Worm (Caenorhabditis elegans) whole organism, L4 larva: Measurements from ENCODE around the gene C24H10.4.

Experiments
- F10B5.3 ChIP-seq: sonication (generic microtip); optimal IDR thresholded peaks from 2 replicates; lab custom pipeline; 2016; ENCODE audit warnings: mild to moderate bottlenecking, missing genetic modification characterization, missing compliant biosample characterization
- R02D3.7 ChIP-seq: fragments of 150-350 bp; sonication (generic microtip); optimal IDR thresholded peaks from 3 replicates; lab custom pipeline; 2014; ENCODE audit warnings: missing biosample characterization, missing genetic modification characterization
- T26A8.4 ChIP-seq: fragments of 200-800 bp; sonication (Bioruptor generic); IDR thresholded peaks from 2 replicates; pipeline ENCODE4 v1.3.6; 2022; ENCODE audit warnings: missing genetic modification characterization, missing compliant biosample characterization
- Y105C5A.15 ChIP-seq: fragments of 200-800 bp; sonication (Bioruptor generic); IDR thresholded peaks from 2 replicates; pipeline ENCODE4 v1.3.6; 2022; ENCODE audit warnings: missing genetic modification characterization, missing compliant biosample characterization
- Y5F2A.4 ChIP-seq: fragments of 200-800 bp; sonication (Bioruptor generic); optimal IDR thresholded peaks from 2 replicates; lab custom pipeline; 2018; ENCODE audit warnings: mild to moderate bottlenecking, missing genetic modification characterization, missing compliant biosample characterization
- aha-1 ChIP-seq: fragments of 150-350 bp; peaks from one replicate; lab custom pipeline; 2014; ENCODE audit warnings: missing biosample characterization, missing genetic modification characterization
- aly-2 ChIP-seq: sonication (generic microtip); optimal IDR thresholded peaks from 2 replicates; lab custom pipeline; 2018; ENCODE audit warnings: missing biosample characterization, missing genetic modification characterization
- attf-4 ChIP-seq: sonication (generic microtip); optimal IDR thresholded peaks from 3 replicates; lab custom pipeline; 2017; ENCODE audit warnings: missing biosample characterization, missing genetic modification characterization
- ceh-20 ChIP-seq: fragments of 200-800 bp; sonication (Bioruptor generic); IDR thresholded peaks from 2 replicates; pipeline ENCODE4 v1.3.6; 2022; ENCODE audit warnings: missing genetic modification reagents, missing genetic modification characterization, missing compliant biosample characterization
- ceh-44 ChIP-seq: fragments of 200-800 bp; sonication (Bioruptor generic); IDR thresholded peaks from 2 replicates; pipeline ENCODE4 v1.3.6; 2022; ENCODE audit warnings: missing genetic modification reagents, missing genetic modification characterization, missing compliant biosample characterization
- ceh-82 ChIP-seq: sonication (generic microtip); optimal IDR thresholded peaks from 2 replicates; lab custom pipeline; 2017; ENCODE audit warnings: missing biosample characterization, missing genetic modification characterization
- ces-1 ChIP-seq: fragments of 150-350 bp; sonication (generic microtip); optimal IDR thresholded peaks from 4 replicates; lab custom pipeline; 2014; ENCODE audit warnings: missing biosample characterization, missing genetic modification reagents, missing genetic modification characterization
- ctbp-1 ChIP-seq: fragments of 200-800 bp; sonication (Bioruptor generic); IDR thresholded peaks from 2 replicates; pipeline ENCODE4 v1.3.6; 2022; ENCODE audit warnings: missing genetic modification reagents, missing genetic modification characterization, missing compliant biosample characterization
- daf-8 ChIP-seq: fragments of 200-800 bp; sonication (Bioruptor generic); IDR thresholded peaks from 2 replicates; pipeline ENCODE4 v1.3.6; 2022; ENCODE audit warnings: missing genetic modification characterization, missing compliant biosample characterization
- dmd-6 ChIP-seq: fragments of 200-800 bp; sonication (Bioruptor generic); IDR thresholded peaks from 2 replicates; pipeline ENCODE4 v1.3.6; 2022; ENCODE audit warnings: missing genetic modification reagents, missing genetic modification characterization, missing compliant biosample characterization
- dmd-8 ChIP-seq: fragments of 200-800 bp; sonication (Bioruptor generic); IDR thresholded peaks from 2 replicates; pipeline ENCODE4 v1.3.6; 2022; ENCODE audit warnings: missing genetic modification characterization, missing compliant biosample characterization
- dmd-9 ChIP-seq: fragments of 200-800 bp; sonication (Bioruptor generic); IDR thresholded peaks from 2 replicates; pipeline ENCODE4 v1.3.6; 2022; ENCODE audit warnings: missing genetic modification reagents, missing genetic modification characterization, missing compliant biosample characterization
- dpl-1 ChIP-seq: fragments of 150-350 bp; optimal IDR thresholded peaks from 2 replicates; lab custom pipeline; 2014; ENCODE audit warnings: missing biosample characterization, missing genetic modification reagents, missing genetic modification characterization
- duxl-1 ChIP-seq: sonication (generic microtip); optimal IDR thresholded peaks from 2 replicates; lab custom pipeline; 2016; ENCODE audit warnings: mild to moderate bottlenecking, missing genetic modification characterization, moderate library complexity, missing compliant biosample characterization; ENCODE audit not compliant: poor library complexity
- egl-27 ChIP-seq: sonication (generic microtip); optimal IDR thresholded peaks from 3 replicates; lab custom pipeline; 2017; ENCODE audit warnings: missing biosample characterization, missing genetic modification reagents, missing genetic modification characterization
- egl-43 ChIP-seq: fragments of 200-800 bp; sonication (Bioruptor generic); IDR thresholded peaks from 2 replicates; pipeline ENCODE4 v1.3.6; 2022; ENCODE audit warnings: missing genetic modification reagents, missing genetic modification characterization, missing compliant biosample characterization
- gei-8 ChIP-seq: fragments of 200-800 bp; sonication (Bioruptor generic); optimal IDR thresholded peaks from 2 replicates; lab custom pipeline; 2018; ENCODE audit warnings: mild to moderate bottlenecking, missing genetic modification characterization, missing compliant biosample characterization
- hlh-30 ChIP-seq: sonication (generic microtip); optimal IDR thresholded peaks from 2 replicates; lab custom pipeline; 2017; ENCODE audit warnings: antibody characterized with exemption, mild to moderate bottlenecking, missing genetic modification characterization, missing compliant biosample characterization; ENCODE audit not compliant: insufficient read depth
- hmg-1.1 ChIP-seq: fragments of 200-800 bp; sonication (Bioruptor generic); IDR thresholded peaks from 2 replicates; pipeline ENCODE4 v1.3.6; 2022; ENCODE audit warnings: missing genetic modification reagents, missing genetic modification characterization, missing compliant biosample characterization
- jun-1 ChIP-seq: fragments of 150-350 bp; optimal IDR thresholded peaks from 2 replicates; lab custom pipeline; 2014; ENCODE audit warnings: missing biosample characterization, missing genetic modification reagents, missing genetic modification characterization
- lin-13 ChIP-seq: fragments of 150-350 bp; optimal IDR thresholded peaks from 2 replicates; lab custom pipeline; 2014; ENCODE audit warnings: missing biosample characterization, missing genetic modification reagents, missing genetic modification characterization
- lin-29 ChIP-seq: fragments of 200-800 bp; sonication (Bioruptor generic); IDR thresholded peaks from 2 replicates; pipeline ENCODE4 v1.3.6; 2022; ENCODE audit warnings: missing genetic modification reagents, missing genetic modification characterization, missing compliant biosample characterization
- lsy-2 ChIP-seq, 2 experiments: fragments of 150-350 bp in 1 of 2; sonication (generic microtip) in 1 of 2; optimal IDR thresholded peaks; 2 replicates each; lab custom pipeline; 2014 to 2017; ENCODE audit warnings: missing biosample characterization in 2 of 2, missing genetic modification characterization in 2 of 2
- madf-9 ChIP-seq: fragments of 200-800 bp; sonication (Bioruptor generic); conservative IDR thresholded peaks from 2 replicates; pipeline ENCODE4 v1.3.6; 2022; ENCODE audit warnings: missing genetic modification reagents, missing genetic modification characterization, missing compliant biosample characterization
- mdl-1 ChIP-seq, 2 experiments: fragments of 150-350 bp in 1 of 2; sonication (generic microtip) in 1 of 2; optimal IDR thresholded peaks; 2 replicates each; lab custom pipeline; 2014 to 2017; ENCODE audit warnings: missing biosample characterization in 2 of 2, missing genetic modification characterization in 2 of 2
- mxl-3 ChIP-seq: fragments of 200-800 bp; sonication (Bioruptor generic); optimal IDR thresholded peaks from 2 replicates; lab custom pipeline; 2018; ENCODE audit warnings: mild to moderate bottlenecking, missing genetic modification characterization, missing compliant biosample characterization
- nhr-10 ChIP-seq: fragments of 150-350 bp; optimal IDR thresholded peaks from 2 replicates; lab custom pipeline; 2014; ENCODE audit warnings: missing biosample characterization, missing genetic modification characterization
- nhr-102 ChIP-seq: sonication (generic microtip); optimal IDR thresholded peaks from 2 replicates; lab custom pipeline; 2016; ENCODE audit warnings: mild to moderate bottlenecking, missing genetic modification characterization, moderate library complexity, missing compliant biosample characterization
- nhr-11 ChIP-seq: fragments of 150-350 bp; optimal IDR thresholded peaks from 2 replicates; lab custom pipeline; 2014; ENCODE audit warnings: missing biosample characterization, missing genetic modification characterization
- nhr-111 ChIP-seq: fragments of 200-800 bp; sonication (Bioruptor generic); optimal IDR thresholded peaks from 2 replicates; lab custom pipeline; 2018; ENCODE audit warnings: mild to moderate bottlenecking, missing genetic modification characterization, missing compliant biosample characterization
- nhr-41 ChIP-seq: fragments of 200-800 bp; sonication (Bioruptor generic); IDR thresholded peaks from 2 replicates; pipeline ENCODE4 v1.3.6; 2022; ENCODE audit warnings: missing genetic modification reagents, missing genetic modification characterization, missing compliant biosample characterization
- nhr-6 ChIP-seq: fragments of 150-350 bp; optimal IDR thresholded peaks from 2 replicates; lab custom pipeline; 2014; ENCODE audit warnings: missing biosample characterization, missing genetic modification characterization
- pha-4 ChIP-seq, 2 experiments: fragments of 150-350 bp in 1 of 2; fragments of 200-800 bp in 1 of 2; sonication (Bioruptor generic) in 1 of 2; IDR thresholded peaks in 1 of 2; optimal IDR thresholded peaks in 1 of 2; 2 replicates each; pipeline versions ENCODE4 v1.3.6 to Lab custom; 2014 to 2022; ENCODE audit warnings: missing genetic modification characterization in 2 of 2, missing genetic modification reagents in 2 of 2, missing biosample characterization in 1 of 2, missing compliant biosample characterization in 1 of 2
- php-3 ChIP-seq: fragments of 200-800 bp; sonication (Bioruptor generic); IDR thresholded peaks from 2 replicates; pipeline ENCODE4 v1.3.6; 2022; ENCODE audit warnings: missing genetic modification reagents, missing genetic modification characterization, missing compliant biosample characterization
- saeg-2 ChIP-seq: fragments of 200-800 bp; sonication (Bioruptor generic); IDR thresholded peaks from 2 replicates; pipeline ENCODE4 v1.3.6; 2022; ENCODE audit warnings: missing genetic modification reagents, missing genetic modification characterization, missing compliant biosample characterization
- snpc-1.2 ChIP-seq: fragments of 200-800 bp; sonication (Bioruptor generic); IDR thresholded peaks from 2 replicates; pipeline ENCODE4 v1.3.6; 2022; ENCODE audit warnings: missing genetic modification reagents, missing genetic modification characterization, missing compliant biosample characterization
- snpc-4 ChIP-seq: fragments of 150-350 bp; optimal IDR thresholded peaks from 2 replicates; lab custom pipeline; 2014; ENCODE audit warnings: missing biosample characterization, missing genetic modification characterization
- spr-1 ChIP-seq: sonication (generic microtip); optimal IDR thresholded peaks from 2 replicates; lab custom pipeline; 2016; ENCODE audit warnings: mild to moderate bottlenecking, missing genetic modification characterization, missing compliant biosample characterization
- tag-97 ChIP-seq: fragments of 200-800 bp; sonication (Bioruptor generic); IDR thresholded peaks from 2 replicates; pipeline ENCODE4 v1.3.6; 2022; ENCODE audit warnings: missing genetic modification characterization, missing compliant biosample characterization
- unc-62 ChIP-seq, 3 experiments: fragments of 150-350 bp in 1 of 3; sonication (generic microtip); optimal IDR thresholded peaks in 2 of 3; peaks in 1 of 3; 1 replicate in 1 of 3; 2 replicates in 2 of 3; lab custom pipeline; 2014 to 2017; ENCODE audit warnings: missing biosample characterization in 3 of 3, missing genetic modification characterization in 3 of 3, missing genetic modification reagents in 3 of 3, missing genotype in 1 of 3
- zfp-2 ChIP-seq: sonication (generic microtip); optimal IDR thresholded peaks from 2 replicates; lab custom pipeline; 2016; ENCODE audit warnings: mild to moderate bottlenecking, missing genetic modification characterization, missing compliant biosample characterization
- zfp-3 ChIP-seq: fragments of 200-800 bp; sonication (Bioruptor generic); conservative IDR thresholded peaks from 2 replicates; pipeline ENCODE4 v1.3.6; 2022; ENCODE audit warnings: missing genetic modification reagents, missing genetic modification characterization, missing compliant biosample characterization
- zip-2 ChIP-seq: fragments of 150-350 bp; optimal IDR thresholded peaks from 2 replicates; lab custom pipeline; 2014; ENCODE audit warnings: missing biosample characterization, missing genetic modification characterization
- ztf-11 ChIP-seq: fragments of 150-350 bp; optimal IDR thresholded peaks from 2 replicates; lab custom pipeline; 2014; ENCODE audit warnings: missing biosample characterization, missing genetic modification characterization
- ztf-7 ChIP-seq: fragments of 150-350 bp; optimal IDR thresholded peaks from 2 replicates; lab custom pipeline; 2014; ENCODE audit warnings: missing biosample characterization, missing genetic modification characterization

Gene C24H10.4

ce11 chrX:5022682-5023081 lies 36.4 kb downstream of the C24H10.4 start (continued):
- peak in 1 of 2 experiments; percentile 97 for TF ChIP-seq unc-62 (GFP tag; optimal IDR thresholded peaks at IDR 0.05 in 1 of 2; lab: Kevin White, UChicago)
- no peak for TF ChIP-seq unc-62 (tag; optimal IDR thresholded peaks at IDR 0.05; lab: Kevin White, UChicago)
- no peak for TF ChIP-seq zfp-3 (GFP tag; lab: Robert Waterston, UW)
- TF ChIP-seq saeg-2 (GFP tag; lab: Robert Waterston, UW) = peak; percentile 68; the same call in 1 of the 2 replicates
- TF ChIP-seq dmd-8 (GFP tag; lab: Robert Waterston, UW) = peak; percentile 86
- peak; percentile 17 for TF ChIP-seq spr-1 (tag; lab: Kevin White, UChicago)
- TF ChIP-seq mxl-3 (GFP tag; lab: Kevin White, UChicago) = peak; percentile 54
- TF ChIP-seq lsy-2 (tag; optimal IDR thresholded peaks at IDR 0.05; lab: Kevin White, UChicago) = peak in 1 of 2 experiments; percentile 59
- TF ChIP-seq attf-4 (tag; lab: Kevin White, UChicago) = no peak
- TF ChIP-seq egl-27 (tag; lab: Kevin White, UChicago) = no peak
- no peak for TF ChIP-seq tag-97 (GFP tag; lab: Robert Waterston, UW)
- TF ChIP-seq Y105C5A.15 = 0 out of 2 replicates have a peak, but pooled peaks have one; percentile 49
- no peak for TF ChIP-seq zfp-2 (tag; lab: Kevin White, UChicago)
- no peak for TF ChIP-seq ces-1 (GFP tag; lab: Kevin White, UChicago)
- peak; percentile 3 for TF ChIP-seq dpl-1 (GFP tag; lab: Kevin White, UChicago)
- peak; percentile 65 for TF ChIP-seq dmd-6 (GFP tag; lab: Robert Waterston, UW)
- no peak for TF ChIP-seq aha-1 (tag; lab: Kevin White, UChicago)
- TF ChIP-seq aly-2 = no peak
- no peak for TF ChIP-seq jun-1
- TF ChIP-seq gei-8 (GFP tag; lab: Kevin White, UChicago) = peak; percentile 14
- TF ChIP-seq T26A8.4 = peak; percentile 78
- no peak for TF ChIP-seq Y5F2A.4
- peak; percentile 61 for TF ChIP-seq nhr-6 (tag; lab: Kevin White, UChicago)
- TF ChIP-seq ceh-20 (GFP tag; lab: Robert Waterston, UW) = peak; percentile 72; the same call in 1 of the 2 replicates
- 0 out of 2 replicates have a peak, but pooled peaks have one; percentile 21 for TF ChIP-seq ceh-44 (GFP tag; lab: Robert Waterston, UW)
- TF ChIP-seq duxl-1 (tag; lab: Kevin White, UChicago) = peak; percentile 82
- TF ChIP-seq lin-29 (GFP tag; lab: Robert Waterston, UW) = no peak
- TF ChIP-seq R02D3.7 (tag; lab: Kevin White, UChicago) = no peak
- 0 out of 2 replicates have a peak, but pooled peaks have one; percentile 42 for TF ChIP-seq dmd-9
- TF ChIP-seq nhr-111 (GFP tag; lab: Kevin White, UChicago) = no peak
- TF ChIP-seq F10B5.3 (tag; lab: Kevin White, UChicago) = peak; percentile 19
- no peak for TF ChIP-seq ceh-82 (tag; lab: Kevin White, UChicago)
- peak; percentile 58 for TF ChIP-seq madf-9 (GFP tag; lab: Robert Waterston, UW)
- peak; percentile 67 for TF ChIP-seq zip-2 (tag; lab: Kevin White, UChicago)
- TF ChIP-seq hlh-30 (tag; lab: Kevin White, UChicago) = peak; percentile 45
- peak in 1 of 2 experiments; percentile 46 for TF ChIP-seq mdl-1 (tag; optimal IDR thresholded peaks at IDR 0.05; lab: Kevin White, UChicago)
- peak; percentile 79 for TF ChIP-seq ctbp-1
- TF ChIP-seq nhr-41 = 0 out of 2 replicates have a peak, but pooled peaks have one; percentile 51
- TF ChIP-seq nhr-10 (tag; lab: Kevin White, UChicago) = no peak
- TF ChIP-seq ztf-7 (tag; lab: Kevin White, UChicago) = peak; percentile 52
- peak; percentile 87 for TF ChIP-seq snpc-1.2 (GFP tag; lab: Robert Waterston, UW)
- no peak for TF ChIP-seq ztf-11 (tag; lab: Kevin White, UChicago)
- peak; percentile 24 for TF ChIP-seq nhr-102 (tag; lab: Kevin White, UChicago)
- peak; percentile 88 for TF ChIP-seq egl-43 (GFP tag; lab: Robert Waterston, UW)
- TF ChIP-seq daf-8 = no peak
- TF ChIP-seq hmg-1.1 = peak; percentile 86
- TF ChIP-seq lin-13 (GFP tag; lab: Kevin White, UChicago) = peak; percentile 19
- TF ChIP-seq php-3 = peak; percentile 73; the same call in 1 of the 2 replicates
- TF ChIP-seq nhr-11 (tag; lab: Kevin White, UChicago) = peak; percentile 56
- peak; percentile 83 for TF ChIP-seq pha-4 (GFP tag; IDR thresholded peaks at IDR 0.05; lab: Robert Waterston, UW)
- no peak for TF ChIP-seq pha-4 (tag; optimal IDR thresholded peaks at IDR 0.05; lab: Kevin White, UChicago)
- no peak for TF ChIP-seq snpc-4
